Worm (Caenorhabditis elegans) whole organism, L4/young adult: ENCODE results near the gene ugt-35.

ENCODE experiments used
- W03F9.2 ChIP-seq: fragments of 150-350 bp; optimal IDR thresholded peaks from 2 replicates; lab custom pipeline; 2014; ENCODE audit warnings: missing biosample characterization, missing genetic modification characterization
- dao-5 ChIP-seq: sonication (generic microtip); optimal IDR thresholded peaks from 2 replicates; lab custom pipeline; 2016; ENCODE audit warnings: missing genotype, missing genetic modification characterization, moderate library complexity, missing compliant biosample characterization
- him-1 ChIP-seq: sonication (generic microtip); optimal IDR thresholded peaks from 2 replicates; lab custom pipeline; 2016; ENCODE audit warnings: missing genotype, missing genetic modification reagents, missing genetic modification characterization, missing compliant biosample characterization

Gene ugt-35

DNA sequence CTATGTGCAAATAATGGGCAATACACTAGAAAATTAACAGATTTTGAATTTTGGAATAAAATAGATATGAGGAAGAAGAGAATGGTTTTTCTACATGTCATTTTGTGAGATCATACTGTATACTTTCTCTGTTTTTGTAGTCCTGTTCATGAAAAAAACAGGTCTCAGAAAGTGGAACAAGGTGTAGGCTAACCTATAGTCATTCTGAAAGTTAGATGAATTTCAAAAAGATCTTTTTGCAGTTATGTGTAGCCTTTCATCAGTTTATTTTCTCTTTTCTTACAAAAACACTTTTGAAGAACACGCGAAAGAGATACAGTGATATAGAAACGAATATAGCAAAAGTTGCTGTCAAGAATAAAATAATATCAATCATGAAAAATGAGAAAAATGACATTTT lies at the start of gene ugt-35:
Gene ugt-35, minus strand, starts transcription at position 101 of the 400 bp plus-strand sequence.
- TF ChIP-seq W03F9.2 (tag; lab: Kevin White, UChicago): no peak
- TF ChIP-seq him-1 (tag; lab: Kevin White, UChicago): no peak
- TF ChIP-seq dao-5 (tag; lab: Kevin White, UChicago): no peak

DNA sequence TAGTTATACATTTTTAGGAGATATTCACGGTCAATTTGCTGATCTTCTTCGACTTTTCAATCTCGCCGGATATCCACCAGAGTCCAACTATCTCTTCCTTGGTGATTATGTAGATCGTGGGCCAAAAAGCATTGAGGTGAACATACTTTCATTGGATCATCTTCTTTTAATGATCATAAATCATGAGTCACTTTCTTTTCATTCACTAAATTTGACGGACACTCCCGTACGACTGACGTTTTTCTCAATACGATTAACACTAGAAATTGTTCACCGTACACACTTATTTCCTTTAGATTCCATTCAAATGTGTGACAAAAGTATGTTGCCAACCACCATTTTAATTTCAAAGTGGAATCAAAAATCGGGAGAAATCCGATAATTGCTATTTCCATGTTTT lies 48.8 kb upstream of the ugt-35 start:
- no peak for TF ChIP-seq dao-5 (tag; lab: Kevin White, UChicago)
- no peak for TF ChIP-seq W03F9.2 (tag; lab: Kevin White, UChicago)

DNA sequence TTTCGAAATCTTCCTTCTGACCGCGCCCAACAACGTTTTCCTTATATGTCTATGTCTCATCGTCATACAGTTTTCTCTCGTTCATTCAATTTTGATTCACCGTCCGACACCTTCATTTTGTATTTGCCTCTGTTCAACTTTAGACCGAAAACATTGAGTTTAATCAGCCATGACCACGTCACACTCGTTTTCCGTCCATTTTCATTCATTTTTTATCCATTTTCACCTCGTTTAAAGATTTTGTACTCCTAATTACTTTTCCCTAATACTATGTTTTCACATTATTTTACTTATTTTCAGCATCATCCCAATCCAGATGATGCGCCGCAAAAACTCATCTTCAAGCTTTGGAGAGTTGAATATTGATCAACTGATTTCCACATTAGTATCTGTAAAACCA lies 48.2 kb upstream of the ugt-35 start, which contains the start of gene pph-1:
Gene pph-1, plus strand, starts transcription at position 301 of the 400 bp plus-strand sequence.
- TF ChIP-seq W03F9.2 (tag; lab: Kevin White, UChicago) (no peak), him-1 (tag; lab: Kevin White, UChicago) (no peak), dao-5 (tag; lab: Kevin White, UChicago) (no peak)

DNA sequence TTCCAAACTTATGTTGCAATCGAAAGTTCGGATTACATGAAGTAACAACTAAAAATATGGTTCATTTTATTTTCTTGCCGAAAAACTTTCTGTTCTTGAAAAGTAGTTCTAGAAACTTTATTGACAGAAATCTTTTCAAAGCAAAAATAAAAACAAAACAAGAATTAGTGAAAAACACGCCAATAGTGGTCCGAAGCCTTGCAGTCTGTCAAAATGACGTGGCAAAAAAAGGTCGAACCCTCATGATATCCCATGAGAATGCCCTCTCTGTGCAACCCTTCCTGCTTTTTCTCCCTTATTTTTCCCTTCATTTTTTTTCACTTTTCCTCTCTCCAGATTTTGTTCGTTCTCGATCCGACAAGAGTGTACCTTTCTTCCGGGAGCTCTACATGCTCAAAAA lies 45.1 kb upstream of the ugt-35 start:
- TF ChIP-seq him-1 (tag; lab: Kevin White, UChicago) (no peak), dao-5 (tag; lab: Kevin White, UChicago) (no peak), W03F9.2 (tag; lab: Kevin White, UChicago) (no peak)

DNA sequence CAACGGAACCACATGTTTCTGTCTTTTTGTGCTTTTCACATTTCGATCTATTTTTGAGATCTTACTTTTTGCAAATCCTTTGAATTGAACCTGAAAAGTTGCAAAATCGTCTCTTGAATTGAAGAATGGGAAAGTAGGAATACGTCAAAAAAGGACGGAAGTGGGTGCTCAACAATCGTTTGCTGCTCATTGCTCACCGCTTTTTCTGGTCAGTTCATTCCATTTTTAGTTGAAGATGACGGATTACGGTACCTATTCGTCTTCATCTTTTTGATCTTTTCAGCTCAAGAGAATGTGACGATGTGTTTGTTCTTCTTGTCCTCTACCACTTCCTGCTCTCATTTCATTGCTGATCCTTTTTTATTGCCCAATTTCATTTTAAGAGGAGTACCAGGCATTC lies 41.1 kb upstream of the ugt-35 start, which contains the start of gene C05A2.4:
Gene C05A2.4, plus strand, starts transcription at position 301 of the 400 bp plus-strand sequence.
- TF ChIP-seq W03F9.2 (tag; lab: Kevin White, UChicago) (no peak), him-1 (tag; lab: Kevin White, UChicago) (no peak), dao-5 (tag; lab: Kevin White, UChicago) (no peak)

DNA sequence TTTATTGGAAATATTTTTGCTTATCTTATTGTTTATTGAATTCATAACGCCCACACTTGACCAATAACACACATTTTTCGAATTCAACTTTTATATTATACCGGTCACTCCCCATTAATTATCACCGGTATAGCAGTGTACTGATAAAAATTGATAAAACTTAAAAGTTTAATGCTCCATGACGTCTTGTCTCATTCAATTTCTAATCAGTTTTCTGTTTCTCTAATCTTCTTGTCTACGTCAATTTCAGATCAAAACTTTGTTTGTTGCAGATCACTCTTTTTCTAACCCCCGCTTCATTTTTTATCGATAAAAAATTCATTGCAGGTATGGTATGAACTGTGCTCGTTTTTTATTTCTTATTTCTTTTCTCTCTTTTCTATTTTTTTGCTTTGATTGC lies 39.7 kb upstream of the ugt-35 start:
- TF ChIP-seq W03F9.2 (tag; lab: Kevin White, UChicago) (peak; percentile 18), dao-5 (tag; lab: Kevin White, UChicago) (no peak)

DNA sequence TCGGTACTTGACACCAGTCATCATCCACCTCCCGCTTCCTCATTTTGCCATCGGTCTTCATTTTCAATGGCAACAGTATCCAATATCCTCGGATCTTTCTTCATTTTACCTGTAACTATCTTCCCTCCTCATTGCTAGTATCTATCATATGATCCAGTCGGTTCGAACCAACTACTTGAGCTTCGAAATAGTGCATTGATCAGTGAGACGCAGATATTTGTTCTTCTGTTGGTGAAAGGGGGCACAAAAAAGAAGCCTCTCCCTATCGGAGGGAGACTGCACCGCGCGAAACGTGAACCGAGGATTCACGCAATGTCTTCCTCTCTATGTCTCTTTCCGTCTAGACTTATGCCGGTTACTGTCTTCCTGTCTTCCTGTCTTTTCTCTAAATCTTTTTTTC lies 37.2 kb upstream of the ugt-35 start:
- no peak for TF ChIP-seq W03F9.2 (tag; lab: Kevin White, UChicago)
- TF ChIP-seq dao-5 (tag; lab: Kevin White, UChicago): no peak
- no peak for TF ChIP-seq him-1 (tag; lab: Kevin White, UChicago)

DNA sequence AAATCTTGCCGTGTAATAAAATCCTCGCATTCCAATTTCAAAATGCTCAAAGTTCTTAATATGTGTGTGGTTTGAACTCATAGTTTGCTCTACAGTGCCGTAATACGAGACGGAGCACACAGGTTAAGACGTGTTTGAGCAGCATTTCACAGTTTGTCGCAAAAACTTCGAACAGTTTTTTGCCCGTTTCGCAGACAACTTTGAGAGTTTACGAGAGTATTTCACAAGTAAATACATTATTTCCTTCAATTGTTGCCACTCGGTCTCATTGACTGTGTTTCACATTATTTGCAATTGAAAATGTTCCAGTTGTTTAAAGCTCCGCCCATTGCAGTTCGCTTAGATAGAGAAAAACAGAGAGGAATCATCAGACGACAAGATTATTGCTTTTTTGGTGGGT lies 33.5 kb upstream of the ugt-35 start, which contains the start of gene F29F11.20:
Gene F29F11.20, plus strand, starts transcription at position 301 of the 400 bp plus-strand sequence.
- TF ChIP-seq W03F9.2 (tag; lab: Kevin White, UChicago) (no peak), him-1 (tag; lab: Kevin White, UChicago) (no peak), dao-5 (tag; lab: Kevin White, UChicago) (no peak)

DNA sequence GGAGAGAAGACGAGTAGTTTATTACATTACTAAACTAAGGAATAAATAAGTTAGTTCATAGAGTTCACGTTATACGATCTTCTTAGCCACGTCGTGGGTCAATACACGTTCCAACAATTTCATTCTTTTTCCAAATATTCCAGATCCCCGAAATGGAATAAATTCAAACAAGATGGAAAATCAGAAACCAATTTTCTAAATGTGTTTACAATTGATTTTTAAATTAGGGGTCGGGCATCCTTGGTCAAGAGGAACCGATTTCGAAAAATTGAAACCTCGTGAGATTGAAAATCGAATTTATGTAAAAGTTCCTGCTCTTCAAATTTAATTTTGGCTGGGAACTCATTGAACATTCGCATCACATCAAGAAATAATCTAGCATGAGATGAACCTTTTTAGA lies 30.7 kb upstream of the ugt-35 start:
- TF ChIP-seq him-1 (tag; lab: Kevin White, UChicago) (no peak), dao-5 (tag; lab: Kevin White, UChicago) (no peak), W03F9.2 (tag; lab: Kevin White, UChicago) (no peak)

DNA sequence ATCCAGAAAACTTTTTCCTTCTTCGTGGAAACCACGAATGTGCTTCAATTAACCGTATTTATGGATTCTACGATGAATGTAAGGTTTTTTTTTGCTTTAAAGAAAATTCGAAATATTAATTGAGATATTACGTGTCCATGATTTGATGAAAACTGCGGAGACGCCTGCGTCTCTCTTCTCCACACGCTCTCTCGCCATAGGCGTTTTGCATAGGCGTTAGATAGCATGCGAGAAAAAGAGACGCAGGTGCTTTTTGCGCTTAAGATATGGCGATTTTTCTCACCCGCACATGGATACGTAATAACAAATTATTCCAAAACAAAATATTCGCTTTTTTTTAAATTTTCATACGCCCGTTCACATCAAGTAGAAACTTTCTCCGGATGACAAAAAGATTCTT lies 29.4 kb upstream of the ugt-35 start:
- TF ChIP-seq dao-5 (tag; lab: Kevin White, UChicago): no peak
- TF ChIP-seq W03F9.2 (tag; lab: Kevin White, UChicago): no peak
- no peak for TF ChIP-seq him-1 (tag; lab: Kevin White, UChicago)

DNA sequence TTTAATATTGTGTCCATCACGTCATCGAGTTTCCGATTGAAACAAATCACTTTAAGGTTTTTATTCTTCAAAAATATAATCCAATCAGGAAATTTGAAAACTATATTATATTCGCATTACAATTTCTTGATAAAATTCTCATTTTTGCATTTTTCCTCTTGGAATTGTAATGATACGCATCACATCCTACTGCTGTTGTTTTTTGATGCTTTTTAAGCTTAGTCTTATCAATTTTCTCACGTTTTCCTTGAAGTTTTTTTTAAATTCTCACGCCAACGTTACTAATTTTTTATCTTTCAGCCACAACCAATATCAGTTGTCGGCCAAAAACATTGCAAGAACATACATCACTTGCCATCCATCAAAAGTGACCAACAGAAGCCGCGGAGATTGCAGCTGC lies 28.1 kb upstream of the ugt-35 start, which contains the start of gene gsp-1:
Gene gsp-1, plus strand, starts transcription at position 301 of the 400 bp plus-strand sequence.
- TF ChIP-seq him-1 (tag; lab: Kevin White, UChicago) (no peak), dao-5 (tag; lab: Kevin White, UChicago) (no peak), W03F9.2 (tag; lab: Kevin White, UChicago) (no peak)

DNA sequence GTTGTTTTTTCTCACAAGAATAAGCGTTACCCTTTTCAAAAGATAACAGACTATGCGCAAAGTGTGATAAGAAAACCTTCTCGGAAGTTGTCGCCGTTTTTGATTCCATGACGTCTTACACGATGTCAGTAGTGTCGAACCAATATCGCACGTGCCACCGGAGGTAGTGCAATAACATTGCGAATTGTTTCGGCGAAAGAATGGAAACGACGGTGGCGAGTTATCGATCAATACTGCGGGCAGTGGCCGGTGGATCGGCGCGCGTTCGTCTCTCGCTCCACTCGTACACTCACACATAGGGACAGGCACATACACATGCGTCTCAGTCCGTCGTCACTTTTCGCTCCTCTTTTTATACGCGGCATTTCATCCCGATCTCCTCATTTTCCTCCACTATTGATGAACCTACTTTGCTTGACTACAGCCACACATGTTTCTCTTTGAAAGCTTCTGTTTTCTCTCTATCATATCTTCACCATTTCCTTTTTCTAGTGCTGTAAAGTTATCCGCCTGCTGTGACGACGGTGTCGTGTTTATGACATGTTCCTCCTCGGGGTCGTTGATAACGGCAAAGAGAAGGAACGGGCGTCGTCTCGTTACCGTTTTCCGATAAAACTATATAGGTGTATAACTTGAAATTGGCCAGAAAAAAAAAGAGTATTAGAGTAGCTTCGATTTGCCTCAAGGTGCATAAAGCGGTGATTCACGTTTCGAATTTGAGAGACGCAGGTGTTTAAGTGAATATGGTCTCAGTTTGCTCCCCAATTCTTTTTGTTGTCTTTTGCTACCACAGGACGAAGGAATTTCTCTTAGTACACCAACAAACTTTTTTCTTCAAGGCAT lies 27.3 kb upstream of the ugt-35 start:
- TF ChIP-seq him-1 (tag; lab: Kevin White, UChicago): no peak
- TF ChIP-seq dao-5 (tag; lab: Kevin White, UChicago): no peak
- TF ChIP-seq W03F9.2 (tag; lab: Kevin White, UChicago): no peak

DNA sequence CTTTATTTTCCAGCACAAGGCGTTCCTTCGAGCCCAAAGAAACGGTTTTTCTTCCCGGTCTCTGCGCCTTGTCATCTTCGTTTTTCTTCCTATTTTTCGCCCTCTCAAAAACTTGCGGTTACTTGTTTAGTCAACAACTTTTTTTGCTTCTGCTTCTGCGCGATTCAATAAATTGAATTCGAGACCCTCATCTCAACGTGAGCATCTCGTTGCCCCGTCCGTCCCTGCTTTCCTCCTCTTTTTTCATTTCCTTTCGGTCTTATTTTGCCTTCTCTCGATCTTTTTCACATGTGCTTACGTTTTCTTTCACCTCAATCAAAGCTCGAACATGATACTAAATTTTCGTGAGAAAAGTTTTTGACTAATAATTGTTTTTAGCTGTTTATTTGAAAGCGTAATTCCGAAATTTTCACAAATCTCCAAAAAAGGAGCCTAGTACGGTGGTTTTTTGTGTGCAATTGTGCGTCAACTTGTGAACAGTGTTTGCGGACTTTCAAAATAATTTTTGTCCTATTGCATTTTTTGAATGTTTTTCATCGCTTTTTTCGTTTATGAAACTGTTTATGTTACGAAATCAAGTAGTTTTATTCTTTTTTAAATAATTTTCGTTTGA lies 26.0 kb upstream of the ugt-35 start:
- TF ChIP-seq him-1 (tag; lab: Kevin White, UChicago) (no peak), W03F9.2 (tag; lab: Kevin White, UChicago) (no peak), dao-5 (tag; lab: Kevin White, UChicago) (no peak)
